Fruit fly (Drosophila melanogaster) whole organism, embryonic: ENCODE measurements around the gene CG34291.

Experiments used
- BEAF-32 ChIP-seq: fragments of 200-800 bp; sonication (Bioruptor generic); optimal IDR thresholded peaks from 3 replicates; lab custom pipeline; 2017; ENCODE audit warnings: missing biosample characterization, missing genetic modification characterization, mild to moderate bottlenecking, moderate library complexity, missing genetic modification reagents
- CG1024 ChIP-seq: fragments of 200-800 bp; sonication (Bioruptor generic); IDR thresholded peaks from 2 replicates; pipeline ENCODE4 v1.3.6; 2022; ENCODE audit warnings: missing biosample characterization, missing genetic modification characterization
- CG10366 ChIP-seq: fragments of 200-800 bp; sonication (Bioruptor generic); IDR thresholded peaks from 2 replicates; pipeline ENCODE4 v1.3.6; 2022; ENCODE audit warnings: missing biosample characterization, missing genetic modification characterization
- CG10462 ChIP-seq: fragments of 200-800 bp; sonication (Bioruptor generic); optimal IDR thresholded peaks from 2 replicates; lab custom pipeline; 2016; ENCODE audit warnings: missing biosample characterization, missing genetic modification characterization
- CG10959 ChIP-seq: fragments of 200-800 bp; sonication (Bioruptor generic); IDR thresholded peaks from 2 replicates; pipeline ENCODE4 v1.3.6; 2022; ENCODE audit warnings: missing biosample characterization, missing genetic modification characterization
- CG11456 ChIP-seq: fragments of 200-800 bp; sonication (Bioruptor generic); IDR thresholded peaks from 3 replicates; pipeline ENCODE4 v1.3.6; 2022; ENCODE audit warnings: missing biosample characterization, missing genetic modification characterization
- CG11504 ChIP-seq: fragments of 200-800 bp; sonication (Bioruptor generic); optimal IDR thresholded peaks from 3 replicates; lab custom pipeline; 2019; ENCODE audit warnings: missing biosample characterization, mild to moderate bottlenecking, missing genetic modification characterization, moderate library complexity
- CG12155 ChIP-seq: fragments of 200-800 bp; sonication (Bioruptor generic); optimal IDR thresholded peaks from 3 replicates; lab custom pipeline; 2016; ENCODE audit warnings: missing biosample characterization, missing genetic modification characterization
- CG12219 ChIP-seq: fragments of 200-800 bp; sonication (Bioruptor generic); optimal IDR thresholded peaks from 3 replicates; lab custom pipeline; 2018; ENCODE audit warnings: missing biosample characterization, mild to moderate bottlenecking, missing genetic modification characterization
- CG12391 ChIP-seq: fragments of 200-800 bp; sonication (Bioruptor generic); optimal IDR thresholded peaks from 3 replicates; lab custom pipeline; 2018; ENCODE audit warnings: missing biosample characterization, mild to moderate bottlenecking, missing genetic modification characterization, moderate library complexity
- CG12659 ChIP-seq: fragments of 200-800 bp; sonication (Bioruptor generic); optimal IDR thresholded peaks from 3 replicates; lab custom pipeline; 2017; ENCODE audit warnings: mild to moderate bottlenecking, missing biosample characterization, missing genetic modification reagents, missing genetic modification characterization
- CG12942 ChIP-seq: fragments of 200-800 bp; sonication (Bioruptor generic); optimal IDR thresholded peaks from 3 replicates; lab custom pipeline; 2016; ENCODE audit warnings: missing biosample characterization, missing genetic modification characterization
- CG13424 ChIP-seq: fragments of 200-800 bp; sonication (Bioruptor generic); optimal IDR thresholded peaks from 2 replicates; lab custom pipeline; 2019; ENCODE audit warnings: missing biosample characterization, mild to moderate bottlenecking, missing genetic modification characterization, moderate library complexity
- CG13775 ChIP-seq: fragments of 200-800 bp; sonication (Bioruptor generic); optimal IDR thresholded peaks from 3 replicates; lab custom pipeline; 2017; ENCODE audit warnings: missing biosample characterization, mild to moderate bottlenecking, missing genetic modification characterization
- CG1602 ChIP-seq: fragments of 200-800 bp; sonication (Bioruptor generic); optimal IDR thresholded peaks from 3 replicates; lab custom pipeline; 2016; ENCODE audit warnings: missing biosample characterization, missing genetic modification characterization
- CG16813 ChIP-seq: fragments of 200-800 bp; sonication (Bioruptor generic); IDR thresholded peaks from 3 replicates; pipeline ENCODE4 v1.3.6; 2022; ENCODE audit warnings: missing biosample characterization, missing genetic modification characterization; ENCODE audit not compliant: partially characterized antibody
- CG1792 ChIP-seq: fragments of 200-800 bp; sonication (Bioruptor generic); optimal IDR thresholded peaks from 2 replicates; lab custom pipeline; 2016; ENCODE audit warnings: missing biosample characterization, missing genetic modification characterization
- CG18476 ChIP-seq: fragments of 200-800 bp; sonication (Bioruptor generic); optimal IDR thresholded peaks from 2 replicates; lab custom pipeline; 2016; ENCODE audit warnings: missing biosample characterization, mild to moderate bottlenecking, missing genetic modification characterization
- CG2202 ChIP-seq: fragments of 200-800 bp; sonication (Bioruptor generic); optimal IDR thresholded peaks from 2 replicates; lab custom pipeline; 2018; ENCODE audit warnings: missing biosample characterization, mild to moderate bottlenecking, missing genetic modification characterization
- CG4854 ChIP-seq: fragments of 200-800 bp; sonication (Bioruptor generic); optimal IDR thresholded peaks from 2 replicates; lab custom pipeline; 2016; ENCODE audit warnings: missing biosample characterization, missing genetic modification characterization, inconsistent platforms
- CG6689 ChIP-seq: fragments of 200-800 bp; sonication (Bioruptor generic); IDR thresholded peaks from 2 replicates; pipeline ENCODE4 v1.3.6; 2022; ENCODE audit warnings: missing biosample characterization, missing genetic modification characterization
- CG6791 ChIP-seq: fragments of 200-800 bp; sonication (Bioruptor generic); IDR thresholded peaks from 3 replicates; pipeline ENCODE4 v1.3.6; 2022; ENCODE audit warnings: missing biosample characterization, missing genetic modification characterization; ENCODE audit not compliant: partially characterized antibody
- CG7357 ChIP-seq: fragments of 200-800 bp; sonication (Bioruptor generic); IDR thresholded peaks from 3 replicates; pipeline ENCODE4 v1.3.6; 2022; ENCODE audit warnings: missing biosample characterization, missing genetic modification characterization
- CG7372 ChIP-seq: fragments of 200-800 bp; sonication (Bioruptor generic); IDR thresholded peaks from 2 replicates; pipeline ENCODE4 v1.3.6; 2022; ENCODE audit warnings: missing biosample characterization, missing genetic modification characterization
- CG8290 ChIP-seq, 3 experiments: fragments of 200-800 bp; sonication (Bioruptor generic); optimal IDR thresholded peaks; 2 replicates each; lab custom pipeline; 2016 to 2019; ENCODE audit warnings: missing biosample characterization in 3 of 3, missing genetic modification characterization in 3 of 3, mild to moderate bottlenecking in 2 of 3, moderate library complexity in 1 of 3
- CG8924 ChIP-seq: fragments of 200-800 bp; optimal IDR thresholded peaks from 3 replicates; lab custom pipeline; 2019; ENCODE audit warnings: missing biosample characterization, mild to moderate bottlenecking, missing genetic modification characterization, moderate library complexity
- Dip3 ChIP-seq: fragments of 200-800 bp; sonication (Bioruptor generic); optimal IDR thresholded peaks from 3 replicates; lab custom pipeline; 2016; ENCODE audit warnings: missing biosample characterization, missing genetic modification characterization
- HmgD ChIP-seq: fragments of 200-800 bp; sonication (Bioruptor generic); optimal IDR thresholded peaks from 3 replicates; lab custom pipeline; 2016; ENCODE audit warnings: missing biosample characterization, missing genetic modification characterization
- Hr51 ChIP-seq, 2 experiments: fragments of 200-800 bp; sonication (Bioruptor generic); optimal IDR thresholded peaks; 2 replicates in 1 of 2; 3 replicates in 1 of 2; lab custom pipeline; 2016 to 2018; ENCODE audit warnings: missing biosample characterization in 2 of 2, missing genetic modification characterization in 2 of 2, mild to moderate bottlenecking in 1 of 2, moderate library complexity in 1 of 2
- MESR4 ChIP-seq: fragments of 200-800 bp; sonication (Bioruptor generic); optimal IDR thresholded peaks from 2 replicates; lab custom pipeline; 2018; ENCODE audit warnings: missing biosample characterization, mild to moderate bottlenecking, missing genetic modification characterization, moderate library complexity
- MTF-1 ChIP-seq: fragments of 200-800 bp; sonication (Bioruptor generic); optimal IDR thresholded peaks from 2 replicates; lab custom pipeline; 2018; ENCODE audit warnings: missing biosample characterization, mild to moderate bottlenecking, missing genetic modification characterization, borderline replicate concordance
- Med ChIP-seq: fragments of 200-800 bp; sonication (Bioruptor generic); peaks from one replicate; lab custom pipeline; 2016; ENCODE audit warnings: missing biosample characterization, missing genetic modification characterization, mild to moderate bottlenecking, inconsistent platforms, moderate library complexity
- Myb ChIP-seq: fragments of 200-800 bp; sonication (Bioruptor generic); optimal IDR thresholded peaks from 2 replicates; lab custom pipeline; 2016; ENCODE audit warnings: missing biosample characterization, missing genetic modification characterization
- NfI ChIP-seq: fragments of 200-800 bp; sonication (Bioruptor generic); optimal IDR thresholded peaks from 3 replicates; lab custom pipeline; 2018; ENCODE audit warnings: missing biosample characterization, mild to moderate bottlenecking, missing genetic modification characterization, moderate library complexity
- Opbp ChIP-seq: fragments of 200-800 bp; sonication (Bioruptor generic); IDR thresholded peaks from 3 replicates; pipeline ENCODE4 v1.3.6; 2022; ENCODE audit warnings: missing biosample characterization, missing genetic modification characterization; ENCODE audit not compliant: partially characterized antibody
- Trl ChIP-seq, 3 experiments: fragments of >200 bp in 2 of 3; fragments of 200-800 bp in 1 of 3; sonication (Bioruptor generic) in 1 of 3; optimal IDR thresholded peaks; 2 replicates in 1 of 3; 3 replicates in 2 of 3; lab custom pipeline; 2016 to 2017; ENCODE audit warnings: missing biosample characterization in 1 of 3, missing genetic modification characterization in 1 of 3
- ato ChIP-seq: fragments of 200-800 bp; sonication (Bioruptor generic); IDR thresholded peaks from 2 replicates; pipeline ENCODE4 v1.3.6; 2022; ENCODE audit warnings: missing biosample characterization, missing genetic modification characterization; ENCODE audit not compliant: partially characterized antibody
- chn ChIP-seq: fragments of 200-800 bp; sonication (Bioruptor generic); optimal IDR thresholded peaks from 2 replicates; lab custom pipeline; 2016; ENCODE audit warnings: missing biosample characterization, missing genetic modification characterization
- da ChIP-seq: fragments of 200-800 bp; sonication (Bioruptor generic); optimal IDR thresholded peaks from 2 replicates; lab custom pipeline; 2016; ENCODE audit warnings: missing biosample characterization, missing genetic modification characterization
- dati ChIP-seq: fragments of 200-800 bp; sonication (Bioruptor generic); IDR thresholded peaks from 2 replicates; pipeline ENCODE4 v1.3.6; 2022; ENCODE audit warnings: missing biosample characterization, missing genetic modification characterization
- gro ChIP-seq: fragments of 200-800 bp; sonication (Bioruptor generic); optimal IDR thresholded peaks from 2 replicates; lab custom pipeline; 2016; ENCODE audit warnings: missing biosample characterization, missing genetic modification characterization
- luna ChIP-seq: fragments of 200-800 bp; sonication (Bioruptor generic); optimal IDR thresholded peaks from 2 replicates; lab custom pipeline; 2016; ENCODE audit warnings: missing biosample characterization, missing genetic modification characterization
- p53 ChIP-seq: fragments of 200-800 bp; sonication (Bioruptor generic); optimal IDR thresholded peaks from 2 replicates; lab custom pipeline; 2016; ENCODE audit warnings: missing biosample characterization, missing genetic modification characterization
- row ChIP-seq: fragments of 200-800 bp; sonication (Bioruptor generic); IDR thresholded peaks from 3 replicates; pipeline ENCODE4 v1.3.6; 2022; ENCODE audit warnings: missing biosample characterization, missing genetic modification characterization
- sd ChIP-seq: fragments of 200-800 bp; sonication (Bioruptor generic); optimal IDR thresholded peaks from 3 replicates; lab custom pipeline; 2018; ENCODE audit warnings: missing biosample characterization, mild to moderate bottlenecking, missing genetic modification characterization, moderate library complexity
- seq ChIP-seq: fragments of 200-800 bp; sonication (Bioruptor generic); IDR thresholded peaks from 2 replicates; pipeline ENCODE4 v1.3.6; 2022; ENCODE audit warnings: missing biosample characterization, missing genetic modification characterization
- sug ChIP-seq: fragments of 200-800 bp; optimal IDR thresholded peaks from 2 replicates; lab custom pipeline; 2019; ENCODE audit warnings: missing biosample characterization, mild to moderate bottlenecking, missing genetic modification characterization, moderate library complexity
- tgo ChIP-seq: fragments of 200-800 bp; sonication (Bioruptor generic); IDR thresholded peaks from 3 replicates; pipeline ENCODE4 v1.3.6; 2022; ENCODE audit warnings: missing biosample characterization, missing genetic modification characterization
- tin ChIP-seq: fragments of 200-800 bp; sonication (Bioruptor generic); optimal IDR thresholded peaks from 3 replicates; lab custom pipeline; 2016; ENCODE audit warnings: missing biosample characterization, missing genetic modification characterization
- toy ChIP-seq: fragments of 200-800 bp; sonication (Bioruptor generic); IDR thresholded peaks from 2 replicates; pipeline ENCODE4 v1.3.6; 2022; ENCODE audit warnings: missing biosample characterization, missing genetic modification characterization

Gene CG34291

DNA sequence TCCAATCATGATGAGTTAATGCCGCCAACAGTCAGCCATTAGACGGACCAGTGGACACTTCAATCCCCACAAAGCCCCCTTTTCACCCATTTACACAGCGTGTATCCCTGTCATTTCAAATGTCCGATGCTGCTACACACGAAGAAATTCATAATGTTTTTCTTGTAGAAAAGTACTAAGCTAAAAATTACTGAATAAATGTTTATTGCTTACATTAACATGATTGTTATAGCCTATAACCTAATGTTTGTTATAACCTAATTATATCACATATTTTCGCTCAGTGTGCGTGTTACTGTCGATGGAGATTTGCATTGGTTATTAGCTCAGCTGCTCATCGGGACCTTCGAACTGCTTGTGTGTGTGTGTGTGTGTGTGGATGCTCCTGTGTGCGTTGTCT is 11.0 kb upstream of the CG34291 start (continued):
- TF ChIP-seq HmgD (no peak), tin (peak; percentile 0), Hr51 (GFP tag; optimal IDR thresholded peaks at IDR 0.05; lab: Kevin White, UChicago) (peak in 1 of 2 experiments; percentile 68), row (GFP tag; lab: Robert Waterston, UW) (peak; percentile 43; the same call in 1 of the 3 replicates), Myb (GFP tag; lab: Kevin White, UChicago) (peak; percentile 5), CG12659 (no peak), ato (GFP tag; lab: Robert Waterston, UW) (no peak), BEAF-32 (no peak), MESR4 (GFP tag; lab: Kevin White, UChicago) (no peak), MTF-1 (GFP tag; lab: Kevin White, UChicago) (no peak), CG10462 (GFP tag; lab: Kevin White, UChicago) (no peak), NfI (GFP tag; lab: Kevin White, UChicago) (peak; percentile 13), Trl (optimal IDR thresholded peaks at IDR 0.05; lab: Kevin White, UChicago) (no peak), Trl (GFP tag; optimal IDR thresholded peaks at IDR 0.05; lab: Kevin White, UChicago) (peak; percentile 40), CG13424 (peak; percentile 24), CG10959 (0 out of 2 replicates have a peak, but pooled peaks have one; percentile 20), sug (tag; lab: Kevin White, UChicago) (no peak), seq (GFP tag; lab: Robert Waterston, UW) (no peak), CG10366 (GFP tag; lab: Robert Waterston, UW) (peak; percentile 67), gro (GFP tag; lab: Kevin White, UChicago) (no peak), tgo (GFP tag; lab: Robert Waterston, UW) (peak; percentile 54), luna (no peak), CG2202 (no peak), CG6791 (GFP tag; lab: Robert Waterston, UW) (no peak), CG7372 (GFP tag; lab: Robert Waterston, UW) (no peak), CG8924 (tag; lab: Kevin White, UChicago) (peak; percentile 34), p53 (no peak), CG12942 (GFP tag; lab: Kevin White, UChicago) (peak; percentile 7), CG16813 (no peak), chn (GFP tag; lab: Kevin White, UChicago) (peak; percentile 16), Med (peak; percentile 71), CG8290 (GFP tag; optimal IDR thresholded peaks at IDR 0.05; lab: Kevin White, UChicago) (no peak), CG8290 (tag; optimal IDR thresholded peaks at IDR 0.05; lab: Kevin White, UChicago) (peak in 1 of 2 experiments; percentile 70), Dip3 (GFP tag; lab: Kevin White, UChicago) (no peak), CG6689 (GFP tag; lab: Robert Waterston, UW) (peak; percentile 50), CG18476 (no peak), CG13775 (GFP tag; lab: Kevin White, UChicago) (peak; percentile 13), CG1792 (GFP tag; lab: Kevin White, UChicago) (peak; percentile 40), CG7357 (GFP tag; lab: Robert Waterston, UW) (peak; percentile 44; the same call in 1 of the 3 replicates), CG12219 (GFP tag; lab: Kevin White, UChicago) (no peak), CG1602 (GFP tag; lab: Kevin White, UChicago) (peak; percentile 23), CG1024 (GFP tag; lab: Robert Waterston, UW) (peak; percentile 39; the same call in 1 of the 2 replicates), CG4854 (GFP tag; lab: Kevin White, UChicago) (no peak), sd (no peak), CG12155 (GFP tag; lab: Kevin White, UChicago) (no peak), dati (GFP tag; lab: Robert Waterston, UW) (no peak), da (peak; percentile 8), CG11456 (GFP tag; lab: Robert Waterston, UW) (no peak), Opbp (GFP tag; lab: Robert Waterston, UW) (no peak), toy (GFP tag; lab: Robert Waterston, UW) (no peak), CG12391 (peak; percentile 43), CG11504 (tag; lab: Kevin White, UChicago) (peak; percentile 71)
